Worm (Caenorhabditis elegans): ENCODE data around the gene C15H7.4.
A peak's percentile ranks its signal among the peaks of the same experiment; 100 is the strongest.

C15H7.4 gene

ce11 chrIII:9619079-9619761, 36.5 kb downstream of the C15H7.4 start, which contains the start of gene hlh-11 (continued):
- TF ChIP-seq fos-1 (tag; optimal IDR thresholded peaks at IDR 0.05), result no peak
- TF ChIP-seq tag-97 (GFP tag; IDR thresholded peaks at IDR 0.05), result no peak
- peak; percentile 97 for TF ChIP-seq mxl-3 (GFP tag; optimal IDR thresholded peaks at IDR 0.05)
- peak; percentile 64 for TF ChIP-seq dpl-1 (GFP tag; optimal IDR thresholded peaks at IDR 0.05)
- 0 out of 2 replicates have a peak, but pooled peaks have one; percentile 14 for TF ChIP-seq D1046.2 (GFP tag; IDR thresholded peaks at IDR 0.05)
- peak in 1 of 2 experiments; percentile 65; a peak in 1 of 4 replicates for TF ChIP-seq madf-5 (GFP tag; IDR thresholded peaks at IDR 0.05)
- TF ChIP-seq daf-12 (tag; optimal IDR thresholded peaks at IDR 0.05), result no peak
- TF ChIP-seq tra-1 (GFP tag; IDR thresholded peaks at IDR 0.05), result peak; percentile 61; the same call in 1 of the 2 replicates
- peak; percentile 89 for TF ChIP-seq hmg-1.1 (GFP tag; IDR thresholded peaks at IDR 0.05)
- TF ChIP-seq dmd-9 (GFP tag; IDR thresholded peaks at IDR 0.05), result no peak

- TF ChIP-seq dmd-9 (GFP tag; IDR thresholded peaks at IDR 0.05) (no peak), nhr-102 (tag; optimal IDR thresholded peaks at IDR 0.05) (no peak), mes-2 (tag; optimal IDR thresholded peaks at IDR 0.05; ENCODE audit: poor library complexity, severe bottlenecking) (peak; percentile 14), hlh-30 (tag; optimal IDR thresholded peaks at IDR 0.05; ENCODE audit: insufficient read depth) (peak; percentile 44), nhr-28 (tag; optimal IDR thresholded peaks at IDR 0.05) (peak; percentile 61), Y75B8A.6 (GFP tag; IDR thresholded peaks at IDR 0.05) (no peak), F10B5.3 (tag; optimal IDR thresholded peaks at IDR 0.05) (no peak), mxl-3 (GFP tag; optimal IDR thresholded peaks at IDR 0.05) (peak; percentile 23), hmg-1.1 (GFP tag; IDR thresholded peaks at IDR 0.05) (no peak), daf-16 (GFP tag; optimal IDR thresholded peaks at IDR 0.05) (no peak), daf-16 (tag; optimal IDR thresholded peaks at IDR 0.05) (peak; percentile 23), dve-1 (tag; optimal IDR thresholded peaks at IDR 0.05; ENCODE audit: insufficient read depth) (peak; percentile 50), Y5F2A.4 (GFP tag; optimal IDR thresholded peaks at IDR 0.05) (no peak)
Measured at ce11 chrIII:9617599-9618262, 38.0 kb downstream of the C15H7.4 start.

- peak; percentile 47; the same call in 1 of the 2 replicates for TF ChIP-seq mdt-29 (GFP tag; IDR thresholded peaks at IDR 0.05)
- no peak for TF ChIP-seq nhr-41 (GFP tag; IDR thresholded peaks at IDR 0.05)
- TF ChIP-seq nhr-48 (tag; optimal IDR thresholded peaks at IDR 0.05), result no peak
- TF ChIP-seq nhr-42 (GFP tag; IDR thresholded peaks at IDR 0.05), result no peak
- TF ChIP-seq ceh-28 (tag; optimal IDR thresholded peaks at IDR 0.05), result no peak
- no peak for TF ChIP-seq nhr-76 (tag; optimal IDR thresholded peaks at IDR 0.05)
- peak; percentile 73; the same call in 1 of the 2 replicates for TF ChIP-seq arid-1 (GFP tag; conservative IDR thresholded peaks at IDR 0.05)
- no peak for TF ChIP-seq ZK337.2 (GFP tag; IDR thresholded peaks at IDR 0.05)
- TF ChIP-seq gei-8 (GFP tag; optimal IDR thresholded peaks at IDR 0.05), result no peak
- TF ChIP-seq ces-1 (GFP tag; optimal IDR thresholded peaks at IDR 0.05), result no peak
- no peak for TF ChIP-seq mep-1 (tag; optimal IDR thresholded peaks at IDR 0.05)
- no peak for TF ChIP-seq jun-1 (tag; optimal IDR thresholded peaks at IDR 0.05)
- no peak for TF ChIP-seq lir-3 (tag; optimal IDR thresholded peaks at IDR 0.05)
- peak; percentile 94 for TF ChIP-seq Y48G9A.11 (GFP tag; IDR thresholded peaks at IDR 0.05)
- TF ChIP-seq unc-130 (GFP tag; optimal IDR thresholded peaks at IDR 0.05), result peak; percentile 96
- no peak for TF ChIP-seq mdl-1 (tag; optimal IDR thresholded peaks at IDR 0.05)
- no peak for TF ChIP-seq pha-4 (GFP tag; IDR thresholded peaks at IDR 0.05)
- no peak for TF ChIP-seq pha-4 (tag; optimal IDR thresholded peaks at IDR 0.05)
- no peak for TF ChIP-seq nhr-25 (tag; optimal IDR thresholded peaks at IDR 0.05; ENCODE audit: borderline replicate concordance, insufficient read depth)
- no peak for TF ChIP-seq ama-1 (optimal IDR thresholded peaks at IDR 0.05)
- TF ChIP-seq lin-38 (GFP tag; IDR thresholded peaks at IDR 0.05), result peak; percentile 95
- peak; percentile 87 for TF ChIP-seq snpc-1.2 (GFP tag; IDR thresholded peaks at IDR 0.05)
- TF ChIP-seq fkh-10 (GFP tag; optimal IDR thresholded peaks at IDR 0.05), result no peak
- TF ChIP-seq F49E8.2 (tag; optimal IDR thresholded peaks at IDR 0.05; ENCODE audit: borderline replicate concordance), result peak; percentile 97
- no peak for TF ChIP-seq dmd-6 (GFP tag; IDR thresholded peaks at IDR 0.05)
- peak; percentile 66 for TF ChIP-seq aha-1 (tag)
Measured at ce11 chrIII:9616933-9617332, 38.8 kb downstream of the C15H7.4 start.

All from whole organism, L4 larva.